Worm (Caenorhabditis elegans): ENCODE data around the gene trf-1.

ce11 chrIII:13383159-13383558 is 47.1 kb upstream of the trf-1 start:
- TF ChIP-seq B0035.1 (tag; optimal IDR thresholded peaks at IDR 0.05) (no peak), unc-62 (GFP tag; optimal IDR thresholded peaks at IDR 0.05) (no peak), ceh-58 (GFP tag; IDR thresholded peaks at IDR 0.05) (no peak), ztf-6 (GFP tag; IDR thresholded peaks at IDR 0.05) (no peak), lin-35 (GFP tag; optimal IDR thresholded peaks at IDR 0.05) (no peak)
